Worm (Caenorhabditis elegans): ENCODE data around the gene Y54G11A.17.

DNA sequence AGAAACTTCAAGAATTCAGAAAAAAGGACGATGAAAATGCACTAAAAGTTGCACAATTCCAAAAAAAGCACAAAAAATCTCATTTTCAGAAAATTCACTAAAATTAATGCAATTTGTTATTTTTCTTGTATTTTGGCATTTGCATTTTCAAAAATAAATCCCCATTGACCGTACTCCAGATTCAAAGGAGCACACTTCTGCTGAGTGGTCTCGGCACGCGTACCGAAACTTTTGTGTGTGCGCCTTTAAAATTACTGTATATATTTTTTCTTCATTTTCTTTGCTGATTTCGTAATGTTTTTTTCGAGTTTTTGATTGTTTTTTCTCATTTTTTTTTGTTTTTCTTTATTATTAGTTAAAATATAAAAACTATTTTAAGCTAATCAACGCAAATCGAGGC is 37.0 kb downstream of the Y54G11A.17 start:
- no peak for TF ChIP-seq Y55F3AM.14 (GFP tag; optimal IDR thresholded peaks at IDR 0.05)
- no peak for TF ChIP-seq sma-9 (GFP tag; optimal IDR thresholded peaks at IDR 0.05)
- no peak for TF ChIP-seq sma-9 (tag; optimal IDR thresholded peaks at IDR 0.05)
- no peak for TF ChIP-seq lin-39 (tag; optimal IDR thresholded peaks at IDR 0.05)
- no peak for TF ChIP-seq ama-1 (optimal IDR thresholded peaks at IDR 0.05)
- TF ChIP-seq mab-5 (tag; optimal IDR thresholded peaks at IDR 0.05) = no peak
- TF ChIP-seq sma-3 (GFP tag; optimal IDR thresholded peaks at IDR 0.05) = no peak
- no peak for TF ChIP-seq gmeb-1 (tag; optimal IDR thresholded peaks at IDR 0.05)
- no peak for TF ChIP-seq lin-13 (GFP tag; optimal IDR thresholded peaks at IDR 0.05)
- TF ChIP-seq nhr-25 (tag; optimal IDR thresholded peaks at IDR 0.05) = no peak
- no peak for TF ChIP-seq snpc-4 (tag; optimal IDR thresholded peaks at IDR 0.05)
